Fruit fly (Drosophila melanogaster) whole organism, wandering third instar larva: ENCODE measurements around the gene pHCl-1.

Experiments used
- Abd-B ChIP-seq: fragments of >200 bp; optimal IDR thresholded peaks from 2 replicates; lab custom pipeline; 2017; ENCODE audit warnings: missing biosample characterization, missing genetic modification characterization
- CG9705 ChIP-seq: fragments of 200-800 bp; sonication (Bioruptor generic); optimal IDR thresholded peaks from 2 replicates; lab custom pipeline; 2018; ENCODE audit warnings: missing biosample characterization, mild to moderate bottlenecking, missing genetic modification characterization
- CrebA ChIP-seq: fragments of 200-800 bp; sonication (Bioruptor generic); optimal IDR thresholded peaks from 2 replicates; lab custom pipeline; 2016; ENCODE audit warnings: missing biosample characterization, mild to moderate bottlenecking, missing genetic modification characterization, borderline replicate concordance
- Dif ChIP-seq: fragments of 200-275, 200-300 bp; sonication (Bioruptor generic); optimal IDR thresholded peaks from 2 replicates; lab custom pipeline; 2018; ENCODE audit warnings: missing biosample characterization, missing genetic modification characterization; ENCODE audit not compliant: partially characterized antibody
- GATAd ChIP-seq: sonication (Bioruptor generic); optimal IDR thresholded peaks from 2 replicates; lab custom pipeline; 2016; ENCODE audit warnings: missing biosample characterization, missing genetic modification characterization
- HLH106 ChIP-seq: fragments of 200-800 bp; optimal IDR thresholded peaks from 3 replicates; lab custom pipeline; 2019; ENCODE audit warnings: missing biosample characterization, mild to moderate bottlenecking, missing genetic modification characterization, moderate library complexity
- Hnf4 ChIP-seq: fragments of 200-800 bp; sonication (Bioruptor generic); optimal IDR thresholded peaks from 2 replicates; lab custom pipeline; 2016; ENCODE audit warnings: missing biosample characterization, mild to moderate bottlenecking, missing genetic modification characterization
- Hr78 ChIP-seq: fragments of >200 bp; optimal IDR thresholded peaks from 2 replicates; lab custom pipeline; 2017; ENCODE audit warnings: missing biosample characterization, missing genetic modification characterization
- Hr83 ChIP-seq: fragments of 200-300 bp; sonication (Bioruptor generic); optimal IDR thresholded peaks from 2 replicates; lab custom pipeline; 2016; ENCODE audit warnings: missing biosample characterization, mild to moderate bottlenecking, missing genetic modification characterization, moderate library complexity; ENCODE audit not compliant: poor library complexity, severe bottlenecking
- Myc ChIP-seq: fragments of >200 bp; optimal IDR thresholded peaks from 2 replicates; lab custom pipeline; 2017
- N ChIP-seq: fragments of >200 bp; optimal IDR thresholded peaks from 2 replicates; lab custom pipeline; 2018; ENCODE audit warnings: missing biosample characterization, missing external identifiers, missing genetic modification characterization
- OdsH ChIP-seq: fragments of 200-800 bp; sonication (Bioruptor generic); optimal IDR thresholded peaks from 2 replicates; lab custom pipeline; 2016; ENCODE audit warnings: missing biosample characterization, mild to moderate bottlenecking, missing genetic modification characterization
- Rel ChIP-seq, 2 experiments: fragments of 200-800 bp; sonication (Bioruptor generic) in 1 of 2; optimal IDR thresholded peaks; 2 replicates in 1 of 2; 3 replicates in 1 of 2; lab custom pipeline; 2016 to 2019; ENCODE audit warnings: mild to moderate bottlenecking in 2 of 2, missing biosample characterization in 2 of 2, missing genetic modification characterization in 2 of 2, moderate library complexity in 1 of 2
- Sp1 ChIP-seq: fragments of 200-800 bp; sonication (Bioruptor generic); optimal IDR thresholded peaks from 3 replicates; lab custom pipeline; 2019; ENCODE audit warnings: missing biosample characterization, mild to moderate bottlenecking, missing genetic modification characterization, moderate library complexity
- Vsx2 ChIP-seq: fragments of 200-300, 225-300 bp; sonication (Bioruptor generic); optimal IDR thresholded peaks from 2 replicates; lab custom pipeline; 2018; ENCODE audit warnings: missing biosample characterization, missing genetic modification characterization; ENCODE audit not compliant: partially characterized antibody
- br ChIP-seq: fragments of 200-800 bp; sonication (Bioruptor generic); optimal IDR thresholded peaks from 2 replicates; lab custom pipeline; 2016; ENCODE audit warnings: missing biosample characterization, missing genetic modification characterization
- brk ChIP-seq: fragments of 200-800 bp; sonication (Bioruptor generic); optimal IDR thresholded peaks from 2 replicates; lab custom pipeline; 2016; ENCODE audit warnings: missing biosample characterization, mild to moderate bottlenecking, missing genetic modification characterization
- dl ChIP-seq, 2 experiments: fragments of 175-275, 200-275 bp in 1 of 2; fragments of 200-275 bp in 1 of 2; sonication (Bioruptor generic); optimal IDR thresholded peaks; lab custom pipeline; 2018; ENCODE audit warnings: mild to moderate bottlenecking in 2 of 2, missing biosample characterization in 2 of 2, missing genetic modification characterization in 2 of 2, moderate library complexity in 2 of 2; ENCODE audit not compliant: partially characterized antibody in 2 of 2, insufficient read depth in 1 of 2
- dmrt93B ChIP-seq: fragments of 200-800 bp; sonication (Bioruptor generic); optimal IDR thresholded peaks from 2 replicates; lab custom pipeline; 2018; ENCODE audit warnings: missing biosample characterization, mild to moderate bottlenecking, missing genetic modification characterization
- dsf ChIP-seq: sonication (Bioruptor generic); optimal IDR thresholded peaks from 2 replicates; lab custom pipeline; 2016; ENCODE audit warnings: missing biosample characterization, missing genetic modification characterization, borderline replicate concordance
- ey ChIP-seq: fragments of 200-800 bp; sonication (Bioruptor generic); optimal IDR thresholded peaks from 2 replicates; lab custom pipeline; 2016; ENCODE audit warnings: missing biosample characterization, missing genetic modification characterization
- foxo ChIP-seq, 2 experiments: fragments of 200-800 bp; sonication (Bioruptor generic); optimal IDR thresholded peaks; 2 replicates in 1 of 2; 3 replicates in 1 of 2; lab custom pipeline; 2016 to 2017; ENCODE audit warnings: missing biosample characterization in 2 of 2, missing genetic modification characterization in 2 of 2
- fru ChIP-seq: fragments of 200-800 bp; sonication (Bioruptor generic); optimal IDR thresholded peaks from 3 replicates; lab custom pipeline; 2016; ENCODE audit warnings: missing biosample characterization, mild to moderate bottlenecking, missing genetic modification characterization
- h ChIP-seq: fragments of 200-800 bp; sonication (Bioruptor generic); optimal IDR thresholded peaks from 3 replicates; lab custom pipeline; 2016; ENCODE audit warnings: missing biosample characterization, mild to moderate bottlenecking, missing genetic modification characterization
- jim ChIP-seq: fragments of 175-275, 200-325 bp; sonication (Bioruptor generic); optimal IDR thresholded peaks from 2 replicates; lab custom pipeline; 2016; ENCODE audit warnings: missing biosample characterization, mild to moderate bottlenecking, missing genetic modification characterization
- lola ChIP-seq: fragments of >200 bp; optimal IDR thresholded peaks from 2 replicates; lab custom pipeline; 2017; ENCODE audit warnings: missing biosample characterization, missing genetic modification characterization
- pan ChIP-seq: fragments of >200 bp; optimal IDR thresholded peaks from 2 replicates; lab custom pipeline; 2017
- psq ChIP-seq: fragments of 200-800 bp; sonication (Bioruptor generic); optimal IDR thresholded peaks from 3 replicates; lab custom pipeline; 2017; ENCODE audit warnings: missing biosample characterization, mild to moderate bottlenecking, missing genetic modification characterization, moderate library complexity
- rgr ChIP-seq: fragments of 200-800 bp; sonication (Bioruptor generic); optimal IDR thresholded peaks from 3 replicates; lab custom pipeline; 2016; ENCODE audit warnings: missing biosample characterization, mild to moderate bottlenecking, missing genetic modification characterization
- sage ChIP-seq: fragments of 200-800 bp; sonication (Bioruptor generic); optimal IDR thresholded peaks from 2 replicates; lab custom pipeline; 2016; ENCODE audit warnings: missing biosample characterization, mild to moderate bottlenecking, missing genetic modification characterization
- sv ChIP-seq: fragments of 200-800 bp; sonication (Bioruptor generic); optimal IDR thresholded peaks from 3 replicates; lab custom pipeline; 2016; ENCODE audit warnings: missing biosample characterization, missing genetic modification characterization
- tai ChIP-seq: sonication (Bioruptor generic); optimal IDR thresholded peaks from 2 replicates; lab custom pipeline; 2016; ENCODE audit warnings: missing biosample characterization, missing genetic modification characterization
- usp ChIP-seq: fragments of >200 bp; optimal IDR thresholded peaks from 2 replicates; lab custom pipeline; 2017; ENCODE audit warnings: missing biosample characterization, missing genetic modification characterization
- woc ChIP-seq: sonication (Bioruptor generic); optimal IDR thresholded peaks from 2 replicates; lab custom pipeline; 2016; ENCODE audit warnings: missing biosample characterization, mild to moderate bottlenecking, missing genetic modification characterization

The pHCl-1 gene

DNA sequence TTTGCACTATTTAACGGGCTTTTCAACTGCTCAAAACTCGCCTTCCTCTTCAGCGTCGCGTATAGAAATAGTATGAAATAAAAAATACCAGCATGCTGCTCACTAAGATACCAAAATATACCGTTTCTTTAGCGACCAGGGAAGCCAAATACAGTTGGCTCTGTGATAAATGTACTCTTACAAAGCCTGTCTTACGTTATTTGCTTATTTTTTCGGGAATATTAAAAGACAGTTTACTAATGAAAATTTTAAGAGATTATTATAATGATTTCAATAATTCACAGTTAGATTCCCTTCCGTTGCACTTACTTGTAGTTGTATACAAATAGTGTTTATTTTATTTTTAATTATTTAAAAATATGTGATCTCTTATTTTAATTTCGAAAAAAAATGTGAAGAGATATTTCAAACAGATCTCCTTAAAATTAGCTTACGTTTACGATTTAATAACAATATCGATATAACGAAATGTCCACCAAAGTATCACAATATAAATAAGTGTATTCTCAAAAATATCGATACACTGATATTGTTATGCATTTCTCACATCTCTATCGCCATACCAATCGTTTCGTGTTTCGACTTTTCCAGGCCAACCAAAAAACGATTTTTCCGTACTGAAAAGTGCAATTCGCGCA, 72.4 kb downstream of the pHCl-1 start, which contains the start of the genes DCP2 and dbo:
DCP2 (minus strand) TSS at position 77 of the 638 bp plus-strand sequence.
dbo (plus strand) TSS at position 542 of the 638 bp plus-strand sequence.
- no peak for TF ChIP-seq tai (GFP tag; lab: Kevin White, UChicago)
- no peak for TF ChIP-seq jim
- peak; percentile 42 for TF ChIP-seq rgr
- TF ChIP-seq OdsH (GFP tag; lab: Kevin White, UChicago): peak; percentile 1
- TF ChIP-seq Hnf4 (GFP tag; lab: Kevin White, UChicago): peak; percentile 48
- TF ChIP-seq h (GFP tag; lab: Kevin White, UChicago): peak; percentile 48
- TF ChIP-seq N: no peak
- peak in 1 of 2 experiments; percentile 72 for TF ChIP-seq foxo (GFP tag; optimal IDR thresholded peaks at IDR 0.05; lab: Kevin White, UChicago)
- no peak for TF ChIP-seq Dif (GFP tag; lab: Kevin White, UChicago)
- peak; percentile 49 for TF ChIP-seq CG9705 (GFP tag; lab: Kevin White, UChicago)
- TF ChIP-seq CrebA: no peak
- no peak for TF ChIP-seq dl (GFP tag; optimal IDR thresholded peaks at IDR 0.05; lab: Kevin White, UChicago; ENCODE audit: insufficient read depth in 1 of 2, partially characterized antibody in 2 of 2)
- no peak for TF ChIP-seq psq (GFP tag; lab: Kevin White, UChicago)
- no peak for TF ChIP-seq br (GFP tag; lab: Kevin White, UChicago)
- peak; percentile 59 for TF ChIP-seq Hr83 (GFP tag; lab: Kevin White, UChicago)
- TF ChIP-seq HLH106 (tag; lab: Kevin White, UChicago): peak; percentile 78
- no peak for TF ChIP-seq usp (GFP tag; lab: Kevin White, UChicago)
- peak; percentile 63 for TF ChIP-seq woc
- no peak for TF ChIP-seq Abd-B (GFP tag; lab: Kevin White, UChicago)
- peak; percentile 12 for TF ChIP-seq Myc
- TF ChIP-seq ey (GFP tag; lab: Kevin White, UChicago): peak; percentile 54
- no peak for TF ChIP-seq sv (GFP tag; lab: Kevin White, UChicago)
- TF ChIP-seq fru (GFP tag; lab: Kevin White, UChicago): peak; percentile 43
- TF ChIP-seq Sp1 (GFP tag; lab: Kevin White, UChicago): peak; percentile 38
- no peak for TF ChIP-seq pan (lab: Kevin White, UChicago)
- TF ChIP-seq Rel (GFP tag; optimal IDR thresholded peaks at IDR 0.05; lab: Kevin White, UChicago): no peak
- TF ChIP-seq Rel (tag; optimal IDR thresholded peaks at IDR 0.05; lab: Kevin White, UChicago): no peak
- no peak for TF ChIP-seq sage (GFP tag; lab: Kevin White, UChicago)
- TF ChIP-seq Vsx2 (GFP tag; lab: Kevin White, UChicago): no peak
- TF ChIP-seq dmrt93B: no peak
- TF ChIP-seq brk (GFP tag; lab: Kevin White, UChicago): peak; percentile 74
- no peak for TF ChIP-seq dsf (GFP tag; lab: Kevin White, UChicago)

DNA sequence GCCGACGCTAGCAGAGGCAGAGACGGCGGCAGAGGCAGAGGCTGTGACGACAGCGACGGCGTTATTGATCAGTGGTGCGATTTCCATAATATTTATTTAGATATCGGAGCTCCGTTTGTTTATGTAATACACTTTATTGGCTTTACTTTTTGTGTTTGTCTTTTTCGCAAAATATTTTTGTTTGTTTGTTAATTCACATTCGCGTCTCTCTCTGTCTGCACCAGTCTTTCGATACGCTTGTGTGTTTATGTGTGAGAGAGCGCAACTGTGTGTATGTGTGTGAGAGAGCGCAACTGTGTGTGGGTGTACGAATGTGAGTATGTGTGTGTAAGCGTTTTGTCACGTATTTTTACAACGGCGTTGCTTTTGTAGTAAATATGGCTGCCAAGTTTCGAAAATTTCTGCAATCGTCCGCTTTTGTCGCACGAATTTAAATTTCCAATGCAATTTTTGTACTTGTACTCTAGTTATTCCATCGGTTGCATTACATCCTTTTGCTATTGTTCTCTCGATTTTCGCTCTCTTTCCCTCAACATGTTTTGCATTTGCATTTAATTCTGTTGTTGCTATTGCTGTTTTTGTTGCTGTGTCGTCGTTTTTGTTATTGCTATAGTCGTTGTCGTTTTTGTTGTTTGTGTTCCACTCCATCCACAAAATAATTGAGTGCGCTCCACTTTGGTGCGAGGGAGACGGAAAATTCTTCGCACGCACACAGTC, 73.2 kb downstream of the pHCl-1 start:
- TF ChIP-seq Dif (GFP tag; lab: Kevin White, UChicago): peak; percentile 80
- peak; percentile 58 for TF ChIP-seq br (GFP tag; lab: Kevin White, UChicago)
- peak; percentile 4 for TF ChIP-seq Sp1 (GFP tag; lab: Kevin White, UChicago)
- peak; percentile 63 for TF ChIP-seq Hnf4 (GFP tag; lab: Kevin White, UChicago)
- no peak for TF ChIP-seq brk (GFP tag; lab: Kevin White, UChicago)
- TF ChIP-seq psq (GFP tag; lab: Kevin White, UChicago): peak; percentile 75
- TF ChIP-seq OdsH (GFP tag; lab: Kevin White, UChicago): peak; percentile 64
- peak; percentile 91 for TF ChIP-seq N
- TF ChIP-seq Myc: no peak
- no peak for TF ChIP-seq CG9705 (GFP tag; lab: Kevin White, UChicago)
- TF ChIP-seq sage (GFP tag; lab: Kevin White, UChicago): peak; percentile 36
- TF ChIP-seq Hr83 (GFP tag; lab: Kevin White, UChicago): peak; percentile 60
- no peak for TF ChIP-seq pan (lab: Kevin White, UChicago)
- peak; percentile 17 for TF ChIP-seq ey (GFP tag; lab: Kevin White, UChicago)
- TF ChIP-seq Hr78 (GFP tag; lab: Kevin White, UChicago): peak; percentile 81
- TF ChIP-seq woc: no peak
- TF ChIP-seq foxo (GFP tag; optimal IDR thresholded peaks at IDR 0.05; lab: Kevin White, UChicago): peak; percentile 28 to 39
- TF ChIP-seq fru (GFP tag; lab: Kevin White, UChicago): peak; percentile 50
- TF ChIP-seq rgr: peak; percentile 50
- TF ChIP-seq lola (GFP tag; lab: Kevin White, UChicago): no peak
- TF ChIP-seq tai (GFP tag; lab: Kevin White, UChicago): peak; percentile 12
- TF ChIP-seq dl (GFP tag; optimal IDR thresholded peaks at IDR 0.05; lab: Kevin White, UChicago; ENCODE audit: insufficient read depth in 1 of 2, partially characterized antibody in 2 of 2): peak in 1 of 2 experiments; percentile 79
- TF ChIP-seq h (GFP tag; lab: Kevin White, UChicago): peak; percentile 67
- no peak for TF ChIP-seq CrebA
- TF ChIP-seq GATAd: no peak
- peak; percentile 35 for TF ChIP-seq Rel (GFP tag; optimal IDR thresholded peaks at IDR 0.05; lab: Kevin White, UChicago)
- TF ChIP-seq Rel (tag; optimal IDR thresholded peaks at IDR 0.05; lab: Kevin White, UChicago): no peak
- TF ChIP-seq Abd-B (GFP tag; lab: Kevin White, UChicago): peak; percentile 2
- TF ChIP-seq sv (GFP tag; lab: Kevin White, UChicago): no peak
